Worm (Caenorhabditis elegans) whole organism, mixed stage, embryonic: ENCODE measurements around the gene ptd-2.

Experiments used
- M03D4.4 ChIP-seq: sonication (generic microtip); optimal IDR thresholded peaks from 2 replicates; lab custom pipeline; 2017; ENCODE audit warnings: mild to moderate bottlenecking, missing genetic modification characterization, missing compliant biosample characterization
- nhr-12 ChIP-seq: fragments of 150-350 bp; optimal IDR thresholded peaks from 2 replicates; lab custom pipeline; 2014; ENCODE audit warnings: missing biosample characterization, missing genetic modification characterization
- pha-4 ChIP-seq: fragments of 150-350 bp; optimal IDR thresholded peaks from 2 replicates; lab custom pipeline; 2018; ENCODE audit warnings: missing biosample characterization, missing genetic modification reagents, missing genetic modification characterization
- sem-2 ChIP-seq: fragments of 200-800 bp; sonication (Bioruptor generic); optimal IDR thresholded peaks from 2 replicates; lab custom pipeline; 2018; ENCODE audit warnings: mild to moderate bottlenecking, missing genetic modification characterization, missing compliant biosample characterization
- unc-62 ChIP-seq: fragments of 150-350 bp; optimal IDR thresholded peaks from 2 replicates; lab custom pipeline; 2014; ENCODE audit warnings: missing biosample characterization, missing genetic modification reagents, missing genetic modification characterization

The ptd-2 gene

ce11 chrV:9303026-9303425 lies 53.0 kb downstream of the ptd-2 start, which contains the start of gene nhr-39:
Gene nhr-39, plus strand, starts transcription at chrV:9303326.
- TF ChIP-seq pha-4 (tag; lab: Kevin White, UChicago) = no peak
- no peak for TF ChIP-seq sem-2
- TF ChIP-seq M03D4.4 (tag; lab: Kevin White, UChicago) = no peak
- no peak for TF ChIP-seq unc-62 (GFP tag; lab: Kevin White, UChicago)
- TF ChIP-seq nhr-12 (tag; lab: Kevin White, UChicago) = no peak
